Worm (Caenorhabditis elegans): Measurements from ENCODE around the gene msp-56.

DNA sequence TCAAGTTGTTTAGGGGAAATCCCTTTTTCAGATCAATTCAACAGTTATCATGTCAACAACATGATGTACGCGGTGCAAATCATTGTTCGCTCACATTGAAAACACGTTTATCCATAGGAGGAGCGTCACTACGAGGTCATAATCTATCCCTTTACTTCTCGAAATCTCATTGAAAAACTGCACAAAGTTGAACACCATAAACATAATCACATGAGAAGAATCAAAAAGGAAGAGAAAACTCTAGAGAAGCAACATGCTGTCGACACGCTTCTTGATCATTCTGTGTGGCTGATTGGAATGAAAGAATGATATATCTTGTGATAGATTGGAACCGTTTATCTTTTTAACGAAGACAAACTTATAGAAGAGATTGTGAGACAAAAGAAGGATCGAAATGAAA is 26.6 kb downstream of the msp-56 start:
- TF ChIP-seq him-1 (tag; optimal IDR thresholded peaks at IDR 0.05): no peak
- no peak for TF ChIP-seq dao-5 (tag; optimal IDR thresholded peaks at IDR 0.05)
- TF ChIP-seq W03F9.2 (tag; optimal IDR thresholded peaks at IDR 0.05): no peak

All from whole organism, L4/young adult.